Fruit fly (Drosophila melanogaster): ENCODE results near the gene CG15864.

The CG15864 gene

dm6 chr3R:8256040-8256439, 7.8 kb downstream of the CG15864 start (continued):
- TF ChIP-seq CG7556 (GFP tag; optimal IDR thresholded peaks at IDR 0.05) (peak; percentile 31), slbo (GFP tag; IDR thresholded peaks at IDR 0.05) (no peak), Sry-δ (GFP tag; optimal IDR thresholded peaks at IDR 0.05) (no peak), jing (GFP tag; optimal IDR thresholded peaks at IDR 0.05) (no peak), CG10462 (GFP tag; optimal IDR thresholded peaks at IDR 0.05) (no peak), CG1602 (GFP tag; optimal IDR thresholded peaks at IDR 0.05) (no peak), Fer2 (tag; optimal IDR thresholded peaks at IDR 0.05) (no peak), seq (GFP tag; IDR thresholded peaks at IDR 0.05) (no peak), Scr (GFP tag; IDR thresholded peaks at IDR 0.05; ENCODE audit: partially characterized antibody) (no peak), abd-A (tag; optimal IDR thresholded peaks at IDR 0.05) (no peak), HLH54F (GFP tag; optimal IDR thresholded peaks at IDR 0.05) (no peak), CG18619 (GFP tag; optimal IDR thresholded peaks at IDR 0.05) (peak; percentile 14), tgo (GFP tag; IDR thresholded peaks at IDR 0.05) (no peak), ken (GFP tag; IDR thresholded peaks at IDR 0.05) (no peak), CG2712 (tag; optimal IDR thresholded peaks at IDR 0.05) (peak; percentile 12), BtbVII (GFP tag; optimal IDR thresholded peaks at IDR 0.05) (no peak), esg (GFP tag; conservative IDR thresholded peaks at IDR 0.05) (no peak), CG9215 (GFP tag; IDR thresholded peaks at IDR 0.05) (no peak), corto (GFP tag; optimal IDR thresholded peaks at IDR 0.05) (no peak), CG32532 (GFP tag; IDR thresholded peaks at IDR 0.05) (peak; percentile 23; the same call in 1 of the 2 replicates), crol (GFP tag; IDR thresholded peaks at IDR 0.05) (no peak), CG18476 (GFP tag; optimal IDR thresholded peaks at IDR 0.05) (no peak), Ssrp (tag; optimal IDR thresholded peaks at IDR 0.05) (no peak), CG5953 (GFP tag; IDR thresholded peaks at IDR 0.05) (no peak), HLH4C (GFP tag; IDR thresholded peaks at IDR 0.05; ENCODE audit: partially characterized antibody) (no peak), CG6791 (GFP tag; IDR thresholded peaks at IDR 0.05; ENCODE audit: partially characterized antibody) (no peak), pb (GFP tag; optimal IDR thresholded peaks at IDR 0.05) (no peak), CG14710 (tag; optimal IDR thresholded peaks at IDR 0.05) (no peak), CG13123 (GFP tag; optimal IDR thresholded peaks at IDR 0.05) (no peak), Abd-B (GFP tag; optimal IDR thresholded peaks at IDR 0.05) (no peak), amos (GFP tag; IDR thresholded peaks at IDR 0.05; ENCODE audit: partially characterized antibody) (no peak), Tbp (GFP tag; optimal IDR thresholded peaks at IDR 0.05) (no peak), CG3163 (GFP tag; optimal IDR thresholded peaks at IDR 0.05) (no peak), hbn (GFP tag; IDR thresholded peaks at IDR 0.05; ENCODE audit: partially characterized antibody) (no peak), Opbp (GFP tag; IDR thresholded peaks at IDR 0.05; ENCODE audit: partially characterized antibody) (no peak), CG34224 (GFP tag; IDR thresholded peaks at IDR 0.05; ENCODE audit: partially characterized antibody) (no peak), unpg (GFP tag; optimal IDR thresholded peaks at IDR 0.05) (peak; percentile 53), Dp (GFP tag; optimal IDR thresholded peaks at IDR 0.05) (no peak), phol (tag; optimal IDR thresholded peaks at IDR 0.05) (peak; percentile 33), CG17912 (GFP tag; optimal IDR thresholded peaks at IDR 0.05) (no peak), crp (GFP tag; optimal IDR thresholded peaks at IDR 0.05) (no peak), Dek (tag; optimal IDR thresholded peaks at IDR 0.05) (no peak), CG11696 (GFP tag; IDR thresholded peaks at IDR 0.05) (no peak), Oaz (GFP tag; IDR thresholded peaks at IDR 0.05) (no peak), psq (GFP tag; optimal IDR thresholded peaks at IDR 0.05) (no peak), gcm (GFP tag; optimal IDR thresholded peaks at IDR 0.05) (no peak), CG13624 (GFP tag; optimal IDR thresholded peaks at IDR 0.05) (peak; percentile 27), tap (tag; optimal IDR thresholded peaks at IDR 0.05) (no peak), Nf-YC (tag; optimal IDR thresholded peaks at IDR 0.05) (no peak), CG1603 (tag; optimal IDR thresholded peaks at IDR 0.05) (peak; percentile 11), CG4820 (GFP tag; optimal IDR thresholded peaks at IDR 0.05) (no peak)
